Fruit fly (Drosophila melanogaster) Kc167 (cell line): ENCODE results near the gene CG32081.

Source experiments
- Sin3A ChIP-seq: fragments of >200 bp; optimal IDR thresholded peaks from 2 replicates; lab custom pipeline; 2018; ENCODE audit warnings: missing external identifiers
- insv ChIP-seq: fragments of >200 bp; optimal IDR thresholded peaks from 3 replicates; lab custom pipeline; 2018; ENCODE audit warnings: missing external identifiers

dm6 chr3L:11069764-11070163, 42.4 kb downstream of the CG32081 start, which contains the start of gene CG6310:
- TF ChIP-seq Sin3A (lab: Kevin White, UChicago) = no peak
- TF ChIP-seq insv = no peak
